Worm (Caenorhabditis elegans): ENCODE results near the gene srv-4.

DNA sequence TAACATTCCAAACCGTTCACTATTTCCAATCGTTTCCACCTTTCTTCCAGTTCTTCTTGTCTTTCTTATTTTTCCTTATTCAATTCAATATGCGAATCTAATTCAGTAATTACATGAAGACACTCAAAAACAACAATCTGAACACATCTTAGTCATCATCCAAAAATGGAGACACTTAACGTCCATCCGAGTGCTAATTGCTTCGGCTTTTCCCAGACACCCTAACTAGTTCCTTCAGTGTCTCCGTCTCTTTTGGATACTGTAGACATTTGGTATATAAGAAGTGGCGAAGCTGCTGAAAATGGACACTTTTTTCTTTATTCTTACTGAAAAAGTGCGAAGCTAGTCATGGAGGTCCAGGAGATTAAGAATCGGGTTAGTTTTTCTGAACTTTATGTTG lies 25.2 kb downstream of the srv-4 start, which contains the start of gene col-33:
- TF ChIP-seq pha-4 (tag; optimal IDR thresholded peaks at IDR 0.05) (no peak), lsy-2 (tag; optimal IDR thresholded peaks at IDR 0.05) (no peak), unc-62 (GFP tag; optimal IDR thresholded peaks at IDR 0.05) (no peak), unc-39 (tag; optimal IDR thresholded peaks at IDR 0.05) (no peak), snpc-4 (tag; optimal IDR thresholded peaks at IDR 0.05) (no peak), sptf-1 (tag; optimal IDR thresholded peaks at IDR 0.05) (no peak), nhr-76 (tag; optimal IDR thresholded peaks at IDR 0.05) (no peak), ceh-83 (GFP tag; optimal IDR thresholded peaks at IDR 0.05) (no peak), nhr-12 (tag; optimal IDR thresholded peaks at IDR 0.05) (no peak), lin-13 (tag; optimal IDR thresholded peaks at IDR 0.05) (no peak), ces-1 (GFP tag; optimal IDR thresholded peaks at IDR 0.05) (no peak), M03D4.4 (tag; optimal IDR thresholded peaks at IDR 0.05) (no peak), nhr-28 (tag; optimal IDR thresholded peaks at IDR 0.05) (no peak), drap-1 (GFP tag; optimal IDR thresholded peaks at IDR 0.05) (no peak)
